Worm (Caenorhabditis elegans) whole organism, late embryonic: ENCODE results near the gene hsp-12.2.

ENCODE experiments used
- ceh-22 ChIP-seq: sonication (generic microtip); optimal IDR thresholded peaks from 2 replicates; lab custom pipeline; 2017; ENCODE audit warnings: missing biosample characterization, missing genetic modification characterization
- sox-4 ChIP-seq: sonication (generic microtip); optimal IDR thresholded peaks from 2 replicates; lab custom pipeline; 2017; ENCODE audit warnings: mild to moderate bottlenecking, missing genetic modification characterization, inconsistent platforms, missing compliant biosample characterization
- unc-42 ChIP-seq: sonication (generic microtip); optimal IDR thresholded peaks from 2 replicates; lab custom pipeline; 2016; ENCODE audit warnings: missing genotype, missing genetic modification characterization, missing compliant biosample characterization

ce11 chrIII:8163788-8164423, 26.0 kb downstream of the hsp-12.2 start, which contains the start of gene prp-8:
- TF ChIP-seq ceh-22 (tag; lab: Kevin White, UChicago): no peak
- TF ChIP-seq unc-42 (tag; lab: Kevin White, UChicago): peak; percentile 78
- TF ChIP-seq sox-4: no peak
